Worm (Caenorhabditis elegans) whole organism, late embryonic: ENCODE data around the gene K04C1.3.

Source experiments
- ceh-24 ChIP-seq: sonication (generic microtip); optimal IDR thresholded peaks from 2 replicates; lab custom pipeline; 2016; ENCODE audit warnings: mild to moderate bottlenecking, missing genetic modification characterization, missing compliant biosample characterization
- dmd-4 ChIP-seq: sonication (generic microtip); optimal IDR thresholded peaks from 2 replicates; lab custom pipeline; 2016; ENCODE audit warnings: borderline replicate concordance, missing genetic modification characterization, missing compliant biosample characterization
- ets-4 ChIP-seq: sonication (generic microtip); optimal IDR thresholded peaks from 2 replicates; lab custom pipeline; 2016; ENCODE audit warnings: missing genetic modification characterization, missing compliant biosample characterization
- eyg-1 ChIP-seq: sonication (generic microtip); optimal IDR thresholded peaks from 2 replicates; lab custom pipeline; 2016; ENCODE audit warnings: missing genotype, missing genetic modification characterization, missing compliant biosample characterization
- lin-11 ChIP-seq: fragments of 200-800 bp; sonication (Bioruptor generic); optimal IDR thresholded peaks from 2 replicates; lab custom pipeline; 2018; ENCODE audit warnings: mild to moderate bottlenecking, missing genetic modification characterization, missing compliant biosample characterization
- pag-3 ChIP-seq: sonication (generic microtip); optimal IDR thresholded peaks from 2 replicates; lab custom pipeline; 2016; ENCODE audit warnings: missing compliant biosample characterization, missing genetic modification characterization, borderline replicate concordance
- tbx-2 ChIP-seq: sonication (generic microtip); optimal IDR thresholded peaks from 2 replicates; lab custom pipeline; 2016; ENCODE audit warnings: missing genetic modification characterization, missing compliant biosample characterization
- unc-55 ChIP-seq: sonication (generic microtip); optimal IDR thresholded peaks from 2 replicates; lab custom pipeline; 2017; ENCODE audit warnings: missing biosample characterization, missing genetic modification reagents, missing genetic modification characterization
- ztf-16 ChIP-seq: sonication (generic microtip); optimal IDR thresholded peaks from 2 replicates; lab custom pipeline; 2017; ENCODE audit warnings: missing genetic modification characterization, missing compliant biosample characterization

- TF ChIP-seq unc-55 (GFP tag; lab: Kevin White, UChicago) (no peak), dmd-4 (no peak), tbx-2 (tag; lab: Kevin White, UChicago) (no peak), ceh-24 (no peak), pag-3 (tag; lab: Kevin White, UChicago) (no peak), lin-11 (tag; lab: Kevin White, UChicago) (no peak), ets-4 (no peak), eyg-1 (tag; lab: Kevin White, UChicago) (no peak), ztf-16 (tag; lab: Kevin White, UChicago) (no peak)
Measured at ce11 chrX:14267781-14268180, 24.6 kb upstream of the K04C1.3 start, which contains the start of gene del-1.
